Worm (Caenorhabditis elegans): ENCODE results near the gene aldo-2.

The aldo-2 gene

ce11 chrIII:5859008-5859407 lies 17.4 kb downstream of the aldo-2 start, which contains the start of gene dpf-4:
dpf-4 (plus strand) TSS chrIII:5859308.
- TF ChIP-seq alr-1 (tag; optimal IDR thresholded peaks at IDR 0.05; ENCODE audit: borderline replicate concordance) (no peak), aly-2 (tag; optimal IDR thresholded peaks at IDR 0.05) (no peak), efl-1 (optimal IDR thresholded peaks at IDR 0.05) (no peak), efl-1 (GFP tag; optimal IDR thresholded peaks at IDR 0.05 in 1 of 2) (peak in 1 of 2 experiments; percentile 75)

- TF ChIP-seq sptf-1 (tag; optimal IDR thresholded peaks at IDR 0.05) (no peak), aly-2 (tag; optimal IDR thresholded peaks at IDR 0.05) (peak; percentile 15), ceh-88 (GFP tag; IDR thresholded peaks at IDR 0.05) (no peak), lin-39 (tag; optimal IDR thresholded peaks at IDR 0.05) (peak; percentile 33), ztf-11 (tag; optimal IDR thresholded peaks at IDR 0.05) (peak in 1 of 2 experiments; percentile 8), irx-1 (tag; optimal IDR thresholded peaks at IDR 0.05) (peak; percentile 30), lin-14 (GFP tag; optimal IDR thresholded peaks at IDR 0.05) (peak; percentile 79), pax-3 (tag; optimal IDR thresholded peaks at IDR 0.05) (no peak), lin-35 (GFP tag; optimal IDR thresholded peaks at IDR 0.05) (peak; percentile 98), mdl-1 (tag; optimal IDR thresholded peaks at IDR 0.05) (peak in 1 of 2 experiments; percentile 83), ces-1 (GFP tag; optimal IDR thresholded peaks at IDR 0.05) (no peak), nhr-12 (tag; optimal IDR thresholded peaks at IDR 0.05) (no peak), C16A3.4 (tag; optimal IDR thresholded peaks at IDR 0.05) (peak; percentile 88), F16B12.6 (tag; optimal IDR thresholded peaks at IDR 0.05) (peak; percentile 53), nhr-28 (tag; optimal IDR thresholded peaks at IDR 0.05) (no peak), nhr-237 (tag; optimal IDR thresholded peaks at IDR 0.05) (peak; percentile 63), grh-1 (GFP tag; IDR thresholded peaks at IDR 0.05) (peak; percentile 56), jun-1 (tag; optimal IDR thresholded peaks at IDR 0.05) (peak; percentile 65), nhr-76 (tag; optimal IDR thresholded peaks at IDR 0.05) (no peak), swsn-7 (tag; optimal IDR thresholded peaks at IDR 0.05) (peak; percentile 75), zip-4 (GFP tag; optimal IDR thresholded peaks at IDR 0.05) (peak; percentile 33), fkh-10 (GFP tag; optimal IDR thresholded peaks at IDR 0.05) (peak; percentile 28), lin-13 (GFP tag; optimal IDR thresholded peaks at IDR 0.05) (peak; percentile 83), nhr-47 (tag; optimal IDR thresholded peaks at IDR 0.05) (peak; percentile 81), efl-1 (optimal IDR thresholded peaks at IDR 0.05) (peak; percentile 85 to 96), efl-1 (GFP tag; optimal IDR thresholded peaks at IDR 0.05 in 1 of 2) (peak; percentile 96 to 99), C34B4.2 (tag; optimal IDR thresholded peaks at IDR 0.05) (no peak), ceh-90 (tag; optimal IDR thresholded peaks at IDR 0.05) (peak; percentile 7), nhr-20 (tag; optimal IDR thresholded peaks at IDR 0.05) (peak; percentile 84), pqm-1 (tag; optimal IDR thresholded peaks at IDR 0.05) (no peak), xbp-1 (tag; optimal IDR thresholded peaks at IDR 0.05) (peak; percentile 81), unc-130 (tag; optimal IDR thresholded peaks at IDR 0.05) (peak; percentile 88), tbx-2 (tag; optimal IDR thresholded peaks at IDR 0.05) (peak; percentile 76), nhr-90 (tag; optimal IDR thresholded peaks at IDR 0.05; ENCODE audit: poor library complexity) (peak; percentile 65), snpc-4 (tag; optimal IDR thresholded peaks at IDR 0.05) (peak; percentile 51), mef-2 (tag; optimal IDR thresholded peaks at IDR 0.05) (no peak), fos-1 (tag; optimal IDR thresholded peaks at IDR 0.05) (peak; percentile 62), nhr-77 (tag; optimal IDR thresholded peaks at IDR 0.05) (peak; percentile 76), nhr-84 (tag; optimal IDR thresholded peaks at IDR 0.05) (no peak), mep-1 (tag; optimal IDR thresholded peaks at IDR 0.05) (peak; percentile 93), dpl-1 (GFP tag; optimal IDR thresholded peaks at IDR 0.05) (peak; percentile 95 to 98 (median 96)), nhr-11 (tag; optimal IDR thresholded peaks at IDR 0.05) (peak; percentile 8), elt-2 (tag; optimal IDR thresholded peaks at IDR 0.05) (peak; percentile 38), blmp-1 (tag; optimal IDR thresholded peaks at IDR 0.05) (peak; percentile 87), fkh-4 (tag; optimal IDR thresholded peaks at IDR 0.05; ENCODE audit: borderline replicate concordance) (no peak), elt-3 (tag; optimal IDR thresholded peaks at IDR 0.05) (peak in 3 of 6 experiments; percentile 24 to 92 (median 60)), ztf-4 (tag; optimal IDR thresholded peaks at IDR 0.05) (peak; percentile 61), nhr-71 (tag; optimal IDR thresholded peaks at IDR 0.05) (peak; percentile 87), lsy-2 (tag; optimal IDR thresholded peaks at IDR 0.05) (peak; percentile 86 to 95), ama-1 (optimal IDR thresholded peaks at IDR 0.05) (peak; percentile 49)
Measured at ce11 chrIII:5855637-5856179, 20.7 kb downstream of the aldo-2 start, which contains the start of the genes cct-6 and alh-9. cct-6 (minus strand) TSS chrIII:5855687. alh-9 (plus strand) TSS chrIII:5856018.

Measured in whole organism, L1 larva.